Fruit fly (Drosophila melanogaster): ENCODE measurements around the gene alphaKap4.
A peak's percentile ranks its signal among the peaks of the same experiment; 100 is the strongest.

alphaKap4 gene

DNA sequence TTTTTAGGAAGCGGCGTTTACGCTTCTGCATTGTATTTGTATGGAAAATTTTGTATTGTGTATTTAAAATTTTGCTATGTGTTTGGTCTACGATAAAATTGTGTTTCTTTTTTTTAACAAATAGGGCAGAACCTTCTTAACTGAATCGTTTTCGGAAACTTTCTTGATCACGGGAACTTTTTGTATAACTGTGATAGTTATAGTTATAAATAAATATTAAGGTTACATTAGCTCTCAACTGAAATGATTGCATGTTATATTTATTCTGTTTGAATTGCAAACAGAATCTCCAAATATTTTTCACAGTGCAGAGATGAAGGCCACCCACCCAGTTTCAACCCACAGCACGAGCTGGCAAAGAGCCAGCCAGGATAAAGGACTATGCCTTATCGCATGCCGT is at the start of gene alphaKap4:
Gene alphaKap4, minus strand, starts transcription at position 101 of the 400 bp plus-strand sequence.
- TF ChIP-seq h (GFP tag; optimal IDR thresholded peaks at IDR 0.05), result no peak

DNA sequence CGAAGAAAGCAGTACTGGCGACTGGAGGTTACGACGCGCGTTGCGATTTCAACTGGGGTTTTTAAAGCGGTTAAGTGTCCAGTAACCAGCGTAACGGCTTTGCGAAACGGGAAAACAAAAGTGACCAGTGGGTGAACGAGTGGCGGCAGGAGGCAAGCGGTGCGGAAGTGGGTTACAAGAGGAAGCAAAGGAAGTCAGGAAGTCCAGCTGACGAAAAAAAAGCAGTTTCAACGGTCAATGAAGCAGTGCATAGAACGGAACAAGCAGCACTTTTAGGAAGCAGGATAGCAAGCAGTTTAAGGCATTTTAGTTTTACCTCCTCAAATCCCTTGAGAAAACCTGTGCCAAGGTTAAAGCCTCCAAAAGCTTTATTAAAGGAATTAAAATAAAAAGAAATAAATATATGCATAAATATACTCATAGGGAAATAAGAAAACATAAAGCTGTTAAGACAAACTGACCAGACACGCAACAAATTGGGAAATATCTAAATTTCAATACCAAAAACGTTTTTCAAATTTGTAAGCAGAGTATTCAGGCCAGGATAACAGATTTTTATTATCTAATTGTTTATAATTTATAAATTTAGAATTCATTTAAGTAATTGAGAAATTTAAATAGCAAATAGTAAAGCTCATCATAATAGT is 48.4 kb upstream of the alphaKap4 start, which contains the start of gene CG6592:
Gene CG6592, plus strand, starts transcription at position 597 of the 647 bp plus-strand sequence.
- TF ChIP-seq br (GFP tag; optimal IDR thresholded peaks at IDR 0.05), result peak; percentile 4
- no peak for TF ChIP-seq woc (GFP tag; optimal IDR thresholded peaks at IDR 0.05)
- no peak for TF ChIP-seq Hr78 (GFP tag; optimal IDR thresholded peaks at IDR 0.05)
- no peak for TF ChIP-seq pan (optimal IDR thresholded peaks at IDR 0.05)
- TF ChIP-seq Mio (GFP tag; optimal IDR thresholded peaks at IDR 0.05), result no peak
- TF ChIP-seq Hr83 (GFP tag; optimal IDR thresholded peaks at IDR 0.05; ENCODE audit: poor library complexity, severe bottlenecking), result no peak
- TF ChIP-seq ey (GFP tag; optimal IDR thresholded peaks at IDR 0.05), result no peak
- peak; percentile 22 for TF ChIP-seq HLH106 (tag; optimal IDR thresholded peaks at IDR 0.05)
- no peak for TF ChIP-seq h (GFP tag; optimal IDR thresholded peaks at IDR 0.05)
- TF ChIP-seq OdsH (GFP tag; optimal IDR thresholded peaks at IDR 0.05), result no peak
- TF ChIP-seq Jra (GFP tag; optimal IDR thresholded peaks at IDR 0.05), result no peak
- peak; percentile 15 for TF ChIP-seq dmrt93B (GFP tag; optimal IDR thresholded peaks at IDR 0.05)
- TF ChIP-seq Myc (optimal IDR thresholded peaks at IDR 0.05), result no peak
- no peak for TF ChIP-seq Dfd (GFP tag; optimal IDR thresholded peaks at IDR 0.05)
- peak; percentile 41 for TF ChIP-seq rgr (GFP tag; optimal IDR thresholded peaks at IDR 0.05)
- TF ChIP-seq sv (GFP tag; optimal IDR thresholded peaks at IDR 0.05), result no peak
- no peak for TF ChIP-seq fru (GFP tag; optimal IDR thresholded peaks at IDR 0.05)
- TF ChIP-seq Hnf4 (GFP tag; optimal IDR thresholded peaks at IDR 0.05), result no peak
- TF ChIP-seq GATAd (GFP tag; optimal IDR thresholded peaks at IDR 0.05), result no peak
- TF ChIP-seq Dif (GFP tag; optimal IDR thresholded peaks at IDR 0.05; ENCODE audit: partially characterized antibody), result no peak
- TF ChIP-seq CrebA (GFP tag; optimal IDR thresholded peaks at IDR 0.05; ENCODE audit: borderline replicate concordance), result no peak
- no peak for TF ChIP-seq tai (GFP tag; optimal IDR thresholded peaks at IDR 0.05)
- TF ChIP-seq CG32264 (GFP tag; optimal IDR thresholded peaks at IDR 0.05), result no peak
- TF ChIP-seq usp (GFP tag; optimal IDR thresholded peaks at IDR 0.05), result no peak

DNA sequence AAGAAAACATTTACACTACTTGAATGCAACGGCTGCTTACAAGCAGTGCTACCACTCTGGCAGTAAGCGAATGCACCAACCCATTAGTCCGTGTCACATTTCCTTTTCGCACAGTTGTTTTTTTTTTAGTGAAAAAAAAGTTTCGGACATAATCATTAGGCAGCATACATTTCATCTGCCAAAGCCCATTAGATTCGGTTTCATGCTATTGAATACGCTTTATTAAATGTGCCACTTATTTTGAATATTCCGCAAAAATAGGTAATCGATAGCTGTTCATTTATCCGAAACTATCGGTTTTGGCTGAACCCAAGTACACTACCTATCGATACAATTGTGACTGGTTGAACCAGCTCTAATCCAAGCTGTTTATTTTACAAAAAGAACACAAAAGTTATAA is 44.0 kb upstream of the alphaKap4 start, which contains the start of gene tant:
Gene tant, plus strand, starts transcription at position 334 of the 400 bp plus-strand sequence.
- TF ChIP-seq jim (GFP tag; optimal IDR thresholded peaks at IDR 0.05) (no peak), pan (optimal IDR thresholded peaks at IDR 0.05) (no peak), br (GFP tag; optimal IDR thresholded peaks at IDR 0.05) (no peak), foxo (GFP tag; optimal IDR thresholded peaks at IDR 0.05) (no peak), dmrt93B (GFP tag; optimal IDR thresholded peaks at IDR 0.05) (peak; percentile 14), Mio (GFP tag; optimal IDR thresholded peaks at IDR 0.05) (no peak), Abd-B (GFP tag; optimal IDR thresholded peaks at IDR 0.05) (no peak), GATAd (GFP tag; optimal IDR thresholded peaks at IDR 0.05) (no peak), usp (GFP tag; optimal IDR thresholded peaks at IDR 0.05) (no peak), Hr83 (GFP tag; optimal IDR thresholded peaks at IDR 0.05; ENCODE audit: poor library complexity, severe bottlenecking) (peak; percentile 27), Rel (GFP tag; optimal IDR thresholded peaks at IDR 0.05) (no peak), Rel (tag; optimal IDR thresholded peaks at IDR 0.05) (peak; percentile 25), Myc (optimal IDR thresholded peaks at IDR 0.05) (peak; percentile 46), h (GFP tag; optimal IDR thresholded peaks at IDR 0.05) (peak; percentile 5), lola (GFP tag; optimal IDR thresholded peaks at IDR 0.05) (no peak), fru (GFP tag; optimal IDR thresholded peaks at IDR 0.05) (no peak), Hnf4 (GFP tag; optimal IDR thresholded peaks at IDR 0.05) (no peak), Dfd (GFP tag; optimal IDR thresholded peaks at IDR 0.05) (no peak), woc (GFP tag; optimal IDR thresholded peaks at IDR 0.05) (no peak), Sp1 (GFP tag; optimal IDR thresholded peaks at IDR 0.05) (no peak), OdsH (GFP tag; optimal IDR thresholded peaks at IDR 0.05) (no peak), Hr78 (GFP tag; optimal IDR thresholded peaks at IDR 0.05) (no peak), CG32264 (GFP tag; optimal IDR thresholded peaks at IDR 0.05) (no peak)

DNA sequence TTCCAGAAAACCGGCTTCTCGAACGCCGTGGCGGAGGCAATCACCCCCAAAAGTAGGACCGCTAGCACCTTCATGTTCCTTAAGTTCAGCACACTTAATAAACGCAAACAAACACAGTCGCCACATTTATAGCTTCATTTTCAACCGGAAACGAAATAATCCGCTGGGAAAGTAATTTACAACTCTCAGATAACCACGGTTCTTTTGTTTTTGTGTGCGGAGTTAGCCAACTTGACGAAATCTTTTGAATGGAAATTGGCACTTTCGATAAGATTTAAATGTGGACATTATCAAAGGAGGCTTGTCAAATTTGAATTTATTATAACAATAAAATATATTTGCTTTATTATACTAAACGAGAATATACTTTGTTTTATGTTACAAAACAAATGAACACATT is 43.5 kb upstream of the alphaKap4 start, which contains the start of gene Jon65Ai:
Gene Jon65Ai, minus strand, starts transcription at position 101 of the 400 bp plus-strand sequence.
- TF ChIP-seq Abd-B (GFP tag; optimal IDR thresholded peaks at IDR 0.05) (no peak), Rel (GFP tag; optimal IDR thresholded peaks at IDR 0.05) (no peak), Rel (tag; optimal IDR thresholded peaks at IDR 0.05) (peak; percentile 80)

DNA sequence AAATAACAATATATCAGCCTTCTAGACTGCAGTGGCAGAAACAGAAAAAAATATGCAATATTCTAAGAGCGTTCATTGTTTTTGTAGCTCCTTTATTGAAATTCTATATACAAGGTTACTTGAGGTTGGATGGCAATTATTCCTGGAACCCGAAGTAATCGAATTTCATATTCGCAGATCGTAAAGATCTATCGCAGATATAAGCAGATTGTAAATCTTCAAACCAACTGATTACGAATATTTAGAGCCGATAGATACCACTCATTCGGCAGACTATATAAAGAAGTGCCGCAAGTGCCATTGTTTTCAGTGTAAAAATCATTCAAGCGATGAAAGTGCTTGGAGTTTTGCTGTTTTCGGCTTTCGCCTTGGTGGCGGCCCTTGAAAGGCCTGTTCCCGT is 41.2 kb upstream of the alphaKap4 start, which contains the start of gene Jon65Aii:
Gene Jon65Aii, plus strand, starts transcription at position 301 of the 400 bp plus-strand sequence.
- no peak for TF ChIP-seq Myc (optimal IDR thresholded peaks at IDR 0.05)
- no peak for TF ChIP-seq brk (GFP tag; optimal IDR thresholded peaks at IDR 0.05)
- TF ChIP-seq jim (GFP tag; optimal IDR thresholded peaks at IDR 0.05), result no peak
- TF ChIP-seq Hnf4 (GFP tag; optimal IDR thresholded peaks at IDR 0.05), result no peak
- TF ChIP-seq N (GFP tag; optimal IDR thresholded peaks at IDR 0.05), result no peak
- no peak for TF ChIP-seq psq (GFP tag; optimal IDR thresholded peaks at IDR 0.05)
- no peak for TF ChIP-seq CrebA (GFP tag; optimal IDR thresholded peaks at IDR 0.05; ENCODE audit: borderline replicate concordance)
- no peak for TF ChIP-seq OdsH (GFP tag; optimal IDR thresholded peaks at IDR 0.05)
- TF ChIP-seq ey (GFP tag; optimal IDR thresholded peaks at IDR 0.05), result no peak
- no peak for TF ChIP-seq dl (GFP tag; optimal IDR thresholded peaks at IDR 0.05; ENCODE audit: insufficient read depth in 1 of 2, partially characterized antibody in 2 of 2)
- TF ChIP-seq GATAd (GFP tag; optimal IDR thresholded peaks at IDR 0.05), result no peak
- no peak for TF ChIP-seq foxo (GFP tag; optimal IDR thresholded peaks at IDR 0.05)
- TF ChIP-seq Vsx2 (GFP tag; optimal IDR thresholded peaks at IDR 0.05; ENCODE audit: partially characterized antibody), result no peak
- TF ChIP-seq woc (GFP tag; optimal IDR thresholded peaks at IDR 0.05), result no peak
- no peak for TF ChIP-seq Dfd (GFP tag; optimal IDR thresholded peaks at IDR 0.05)
- no peak for TF ChIP-seq br (GFP tag; optimal IDR thresholded peaks at IDR 0.05)
- no peak for TF ChIP-seq usp (GFP tag; optimal IDR thresholded peaks at IDR 0.05)
- no peak for TF ChIP-seq pan (optimal IDR thresholded peaks at IDR 0.05)
- no peak for TF ChIP-seq CG9705 (GFP tag; optimal IDR thresholded peaks at IDR 0.05)
- TF ChIP-seq Abd-B (GFP tag; optimal IDR thresholded peaks at IDR 0.05), result no peak

All from whole organism, wandering third instar larva.